Fruit fly (Drosophila melanogaster): Measurements from ENCODE around the gene Btk.
A peak's percentile ranks its signal among the peaks of the same experiment; 100 is the strongest.

Btk gene

dm6 chr2L:8326414-8327271 is 25.8 kb upstream of the Btk start (continued):
- TF ChIP-seq otp (GFP tag; IDR thresholded peaks at IDR 0.05) (no peak), Awh (GFP tag; IDR thresholded peaks at IDR 0.05) (no peak), PHDP (tag; optimal IDR thresholded peaks at IDR 0.05) (peak; percentile 38), unpg (GFP tag; optimal IDR thresholded peaks at IDR 0.05) (peak; percentile 31), CG3995 (GFP tag; optimal IDR thresholded peaks at IDR 0.05) (no peak), Drgx (GFP tag; IDR thresholded peaks at IDR 0.05) (0 out of 2 replicates have a peak, but pooled peaks have one; percentile 35), slbo (GFP tag; IDR thresholded peaks at IDR 0.05) (no peak), vnd (GFP tag; IDR thresholded peaks at IDR 0.05; ENCODE audit: partially characterized antibody) (no peak), ttk (GFP tag; IDR thresholded peaks at IDR 0.05) (no peak), ken (GFP tag; IDR thresholded peaks at IDR 0.05) (no peak), ro (GFP tag; IDR thresholded peaks at IDR 0.05) (no peak), CG15011 (GFP tag; optimal IDR thresholded peaks at IDR 0.05) (no peak), CG30403 (GFP tag; optimal IDR thresholded peaks at IDR 0.05) (peak; percentile 25), CG7271 (tag; optimal IDR thresholded peaks at IDR 0.05) (no peak), dmrt11E (tag; optimal IDR thresholded peaks at IDR 0.05) (no peak), CG16815 (GFP tag; optimal IDR thresholded peaks at IDR 0.05) (no peak), Sox100B (GFP tag; optimal IDR thresholded peaks at IDR 0.05) (no peak), CG10147 (GFP tag; optimal IDR thresholded peaks at IDR 0.05) (no peak), HmgD (GFP tag; optimal IDR thresholded peaks at IDR 0.05) (no peak), sisA (GFP tag; IDR thresholded peaks at IDR 0.05) (no peak), so (GFP tag; IDR thresholded peaks at IDR 0.05) (no peak), dati (GFP tag; IDR thresholded peaks at IDR 0.05) (no peak), esg (GFP tag; conservative IDR thresholded peaks at IDR 0.05) (no peak), CG10654 (GFP tag; optimal IDR thresholded peaks at IDR 0.05) (no peak), CG32532 (GFP tag; IDR thresholded peaks at IDR 0.05) (no peak), tna (GFP tag; IDR thresholded peaks at IDR 0.05; ENCODE audit: partially characterized antibody) (no peak), HLH3B (GFP tag; IDR thresholded peaks at IDR 0.05) (no peak), sug (tag; optimal IDR thresholded peaks at IDR 0.05) (peak; percentile 17), inv (GFP tag; IDR thresholded peaks at IDR 0.05; ENCODE audit: partially characterized antibody) (no peak), btn (GFP tag; optimal IDR thresholded peaks at IDR 0.05) (no peak), CG32772 (GFP tag; IDR thresholded peaks at IDR 0.05) (no peak), gcm (GFP tag; optimal IDR thresholded peaks at IDR 0.05) (no peak), CG2120 (GFP tag; optimal IDR thresholded peaks at IDR 0.05) (peak; percentile 15), jumu (GFP tag; optimal IDR thresholded peaks at IDR 0.05) (no peak), CG13296 (GFP tag; optimal IDR thresholded peaks at IDR 0.05) (peak; percentile 28), HmgZ (tag; optimal IDR thresholded peaks at IDR 0.05) (no peak), Six4 (GFP tag; optimal IDR thresholded peaks at IDR 0.05) (no peak), CG2712 (tag; optimal IDR thresholded peaks at IDR 0.05) (peak; percentile 40), Fer1 (GFP tag; optimal IDR thresholded peaks at IDR 0.05) (peak; percentile 25), bsh (GFP tag; optimal IDR thresholded peaks at IDR 0.05) (no peak), Trl (optimal IDR thresholded peaks at IDR 0.05) (no peak), Trl (GFP tag; optimal IDR thresholded peaks at IDR 0.05) (no peak), fru (optimal IDR thresholded peaks at IDR 0.05) (no peak), grn (GFP tag; optimal IDR thresholded peaks at IDR 0.05) (no peak), CG7963 (GFP tag; IDR thresholded peaks at IDR 0.05; ENCODE audit: partially characterized antibody) (no peak), CG12299 (tag; optimal IDR thresholded peaks at IDR 0.05) (no peak), CG9932 (GFP tag; IDR thresholded peaks at IDR 0.05) (no peak), mirr (GFP tag; optimal IDR thresholded peaks at IDR 0.05) (no peak), bbx (GFP tag; IDR thresholded peaks at IDR 0.05; ENCODE audit: partially characterized antibody) (no peak), MBD-R2 (GFP tag; IDR thresholded peaks at IDR 0.05) (no peak), lilli (GFP tag; optimal IDR thresholded peaks at IDR 0.05) (no peak)

Data from whole organism, embryonic.